Fruit fly (Drosophila melanogaster): Measurements from ENCODE around the gene ey.

Gene ey

DNA sequence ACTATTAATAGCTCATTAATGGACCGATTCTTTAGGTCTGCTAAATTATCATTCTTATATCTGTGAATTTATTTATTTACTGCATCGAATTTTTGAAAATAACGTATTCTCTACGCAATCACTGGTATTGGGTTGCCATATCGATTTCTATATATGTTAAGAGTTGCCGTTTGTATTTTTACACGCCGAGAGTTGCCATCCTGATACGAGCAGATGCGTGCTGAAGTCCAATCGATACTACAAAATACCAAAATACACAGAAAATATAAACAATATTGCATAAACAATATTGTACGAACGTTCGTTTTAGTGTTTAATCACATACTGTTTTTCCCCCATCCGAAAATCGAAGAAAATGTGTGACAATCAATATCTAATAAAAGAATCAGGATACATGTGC, at the start of gene ey (continued):
- peak; percentile 32; the same call in 1 of the 2 replicates for TF ChIP-seq bbx (GFP tag; IDR thresholded peaks at IDR 0.05; ENCODE audit: partially characterized antibody)
- TF ChIP-seq Aef1 (GFP tag; IDR thresholded peaks at IDR 0.05) = no peak
- TF ChIP-seq CG34376 (GFP tag; optimal IDR thresholded peaks at IDR 0.05) = no peak
- peak; percentile 45 for TF ChIP-seq CG16813 (GFP tag; IDR thresholded peaks at IDR 0.05; ENCODE audit: partially characterized antibody)
- no peak for TF ChIP-seq NFAT (GFP tag; IDR thresholded peaks at IDR 0.05)
- no peak for TF ChIP-seq dmrt11E (tag; optimal IDR thresholded peaks at IDR 0.05)
- TF ChIP-seq gro (GFP tag; optimal IDR thresholded peaks at IDR 0.05) = peak; percentile 29
- no peak for TF ChIP-seq sisA (GFP tag; IDR thresholded peaks at IDR 0.05)
- TF ChIP-seq HLH3B (GFP tag; IDR thresholded peaks at IDR 0.05) = no peak
- no peak for TF ChIP-seq Dref (GFP tag; IDR thresholded peaks at IDR 0.05)
- TF ChIP-seq fd96Cb (tag; optimal IDR thresholded peaks at IDR 0.05) = no peak
- TF ChIP-seq Bgb (GFP tag; IDR thresholded peaks at IDR 0.05; ENCODE audit: partially characterized antibody) = peak; percentile 27; the same call in 1 of the 2 replicates
- TF ChIP-seq aop (GFP tag; IDR thresholded peaks at IDR 0.05) = no peak
- TF ChIP-seq Opbp (GFP tag; IDR thresholded peaks at IDR 0.05; ENCODE audit: partially characterized antibody) = no peak; the same call in 1 of the 3 replicates
- no peak for TF ChIP-seq CG12219 (GFP tag; optimal IDR thresholded peaks at IDR 0.05)
- TF ChIP-seq prd (optimal IDR thresholded peaks at IDR 0.05) = no peak
- TF ChIP-seq prd (GFP tag; IDR thresholded peaks at IDR 0.05) = no peak
- no peak for TF ChIP-seq CG17612 (GFP tag; IDR thresholded peaks at IDR 0.05)
- no peak for TF ChIP-seq bowl (GFP tag; IDR thresholded peaks at IDR 0.05)
- peak; percentile 84 for TF ChIP-seq stwl (tag; optimal IDR thresholded peaks at IDR 0.05)
- TF ChIP-seq Kr (GFP tag; optimal IDR thresholded peaks at IDR 0.05) = no peak
- peak; percentile 53 for TF ChIP-seq zf30C (GFP tag; optimal IDR thresholded peaks at IDR 0.05)
- no peak for TF ChIP-seq CG8089 (GFP tag; optimal IDR thresholded peaks at IDR 0.05)
- no peak for TF ChIP-seq CG5180 (GFP tag; optimal IDR thresholded peaks at IDR 0.05)
- TF ChIP-seq ftz-f1 (GFP tag; optimal IDR thresholded peaks at IDR 0.05) = no peak
- TF ChIP-seq slou (GFP tag; optimal IDR thresholded peaks at IDR 0.05) = no peak
- TF ChIP-seq Bteb2 (GFP tag; optimal IDR thresholded peaks at IDR 0.05) = no peak
- no peak for TF ChIP-seq ems (GFP tag; optimal IDR thresholded peaks at IDR 0.05)
- no peak for TF ChIP-seq CG11093 (GFP tag; IDR thresholded peaks at IDR 0.05)
- TF ChIP-seq emc (GFP tag; optimal IDR thresholded peaks at IDR 0.05) = no peak
- peak; percentile 12 for TF ChIP-seq zen (tag; optimal IDR thresholded peaks at IDR 0.05)
- no peak for TF ChIP-seq crol (GFP tag; IDR thresholded peaks at IDR 0.05)
- peak; percentile 33 for TF ChIP-seq CG2120 (GFP tag; optimal IDR thresholded peaks at IDR 0.05)
- TF ChIP-seq hbn (GFP tag; IDR thresholded peaks at IDR 0.05; ENCODE audit: partially characterized antibody) = no peak
- peak; percentile 4 for TF ChIP-seq lilli (GFP tag; optimal IDR thresholded peaks at IDR 0.05)
- TF ChIP-seq ERR (GFP tag; optimal IDR thresholded peaks at IDR 0.05) = no peak
- peak; percentile 19 to 35 for TF ChIP-seq dpn (GFP tag; optimal IDR thresholded peaks at IDR 0.05)
- TF ChIP-seq CG14050 (GFP tag; IDR thresholded peaks at IDR 0.05) = no peak
- TF ChIP-seq esg (GFP tag; conservative IDR thresholded peaks at IDR 0.05) = no peak
- peak; percentile 36 for TF ChIP-seq CG12391 (tag; optimal IDR thresholded peaks at IDR 0.05)
- TF ChIP-seq CG9609 (GFP tag; optimal IDR thresholded peaks at IDR 0.05) = no peak
- no peak for TF ChIP-seq Sry-β (GFP tag; optimal IDR thresholded peaks at IDR 0.05)
- TF ChIP-seq cwo (GFP tag; optimal IDR thresholded peaks at IDR 0.05) = no peak
- 0 out of 4 replicates have a peak, but pooled peaks have one; percentile 37 for TF ChIP-seq chinmo (GFP tag; IDR thresholded peaks at IDR 0.05; ENCODE audit: partially characterized antibody)
- no peak for TF ChIP-seq tna (GFP tag; IDR thresholded peaks at IDR 0.05; ENCODE audit: partially characterized antibody)
- TF ChIP-seq odd (GFP tag; optimal IDR thresholded peaks at IDR 0.05) = no peak
- peak; percentile 76 for TF ChIP-seq sens (GFP tag)
- TF ChIP-seq tio (GFP tag; optimal IDR thresholded peaks at IDR 0.05) = no peak
- TF ChIP-seq mam (GFP tag; optimal IDR thresholded peaks at IDR 0.05) = no peak
- no peak for TF ChIP-seq vnd (GFP tag; IDR thresholded peaks at IDR 0.05; ENCODE audit: partially characterized antibody)
- TF ChIP-seq chn (GFP tag; optimal IDR thresholded peaks at IDR 0.05) = no peak
